Worm (Caenorhabditis elegans): Measurements from ENCODE around the gene grl-21.

grl-21 gene

ce11 chrIV:10782014-10782413 lies 44.7 kb downstream of the grl-21 start (continued):
- TF ChIP-seq ceh-8 (GFP tag; optimal IDR thresholded peaks at IDR 0.05) (no peak), lin-35 (GFP tag; optimal IDR thresholded peaks at IDR 0.05) (peak in 1 of 2 experiments; percentile 62), blmp-1 (tag; optimal IDR thresholded peaks at IDR 0.05) (peak; percentile 97), hpl-2 (GFP tag; optimal IDR thresholded peaks at IDR 0.05) (no peak), nhr-90 (tag; optimal IDR thresholded peaks at IDR 0.05; ENCODE audit: poor library complexity) (peak; percentile 75), lin-39 (tag; optimal IDR thresholded peaks at IDR 0.05) (no peak), ceh-90 (tag; optimal IDR thresholded peaks at IDR 0.05) (no peak), ceh-88 (GFP tag; IDR thresholded peaks at IDR 0.05) (no peak), nhr-85 (tag) (peak; percentile 95), nhr-47 (tag; optimal IDR thresholded peaks at IDR 0.05) (peak; percentile 22), lin-14 (GFP tag; optimal IDR thresholded peaks at IDR 0.05) (peak; percentile 66), sup-37 (GFP tag; optimal IDR thresholded peaks at IDR 0.05) (no peak), lsy-2 (tag; optimal IDR thresholded peaks at IDR 0.05) (peak in 1 of 2 experiments; percentile 61), swsn-7 (tag; optimal IDR thresholded peaks at IDR 0.05) (no peak), nhr-20 (tag; optimal IDR thresholded peaks at IDR 0.05) (peak; percentile 88), mdl-1 (tag; optimal IDR thresholded peaks at IDR 0.05) (peak in 1 of 2 experiments; percentile 93), snu-23 (GFP tag; optimal IDR thresholded peaks at IDR 0.05) (peak; percentile 62), hlh-4 (tag; optimal IDR thresholded peaks at IDR 0.05) (no peak), sptf-1 (tag; optimal IDR thresholded peaks at IDR 0.05) (no peak), skn-1 (tag; optimal IDR thresholded peaks at IDR 0.05) (no peak), ets-5 (GFP tag; IDR thresholded peaks at IDR 0.05) (no peak)

ce11 chrIV:10784085-10784484 lies 46.8 kb downstream of the grl-21 start:
- TF ChIP-seq lir-3 (tag; optimal IDR thresholded peaks at IDR 0.05; ENCODE audit: poor library complexity) = no peak
- TF ChIP-seq lin-35 (GFP tag; optimal IDR thresholded peaks at IDR 0.05) = peak in 1 of 2 experiments; percentile 25
- TF ChIP-seq unc-30 (tag; optimal IDR thresholded peaks at IDR 0.05) = no peak
- peak; percentile 66 for TF ChIP-seq nhr-20 (tag; optimal IDR thresholded peaks at IDR 0.05)
- no peak for TF ChIP-seq nhr-76 (tag; optimal IDR thresholded peaks at IDR 0.05)
- TF ChIP-seq nhr-85 (tag) = peak; percentile 90
- peak in 5 of 6 experiments; percentile 18 to 91 (median 49) for TF ChIP-seq elt-3 (tag; optimal IDR thresholded peaks at IDR 0.05)
- peak; percentile 34 for TF ChIP-seq snu-23 (GFP tag; optimal IDR thresholded peaks at IDR 0.05)
- peak in 1 of 2 experiments; percentile 27 for TF ChIP-seq mdl-1 (tag; optimal IDR thresholded peaks at IDR 0.05)
- peak; percentile 38; the same call in 1 of the 2 replicates for TF ChIP-seq nhr-19 (GFP tag; conservative IDR thresholded peaks at IDR 0.05)
- TF ChIP-seq nhr-28 (tag; optimal IDR thresholded peaks at IDR 0.05) = no peak
- TF ChIP-seq lin-14 (GFP tag; optimal IDR thresholded peaks at IDR 0.05) = peak; percentile 50
- peak; percentile 72 for TF ChIP-seq blmp-1 (tag; optimal IDR thresholded peaks at IDR 0.05)
- TF ChIP-seq lin-13 (GFP tag; optimal IDR thresholded peaks at IDR 0.05) = no peak
- peak; percentile 43 for TF ChIP-seq nhr-90 (tag; optimal IDR thresholded peaks at IDR 0.05; ENCODE audit: poor library complexity)
- TF ChIP-seq tbx-2 (tag; optimal IDR thresholded peaks at IDR 0.05) = peak; percentile 24
- no peak for TF ChIP-seq zip-4 (GFP tag; optimal IDR thresholded peaks at IDR 0.05)
- peak in 1 of 2 experiments; percentile 23 for TF ChIP-seq lsy-2 (tag; optimal IDR thresholded peaks at IDR 0.05)

- no peak for TF ChIP-seq C16A3.4 (tag; optimal IDR thresholded peaks at IDR 0.05)
- no peak for TF ChIP-seq efl-1 (optimal IDR thresholded peaks at IDR 0.05)
- TF ChIP-seq efl-1 (GFP tag; optimal IDR thresholded peaks at IDR 0.05 in 1 of 2) = peak in 1 of 2 experiments; percentile 29
These were observed 49.5 kb downstream of the grl-21 start, which contains the start of gene srd-7 for ce11 chrIV:10786731-10787130. srd-7 (minus strand) TSS chrIV:10786831.

All from whole organism, L1 larva.